Worm (Caenorhabditis elegans): Measurements from ENCODE around the gene scl-17.

ce11 chrII:1419994-1420393 is 25.0 kb upstream of the scl-17 start:
- TF ChIP-seq mab-5 (tag; optimal IDR thresholded peaks at IDR 0.05) (no peak), ama-1 (optimal IDR thresholded peaks at IDR 0.05) (no peak), sma-3 (GFP tag; optimal IDR thresholded peaks at IDR 0.05) (no peak), mdl-1 (tag; optimal IDR thresholded peaks at IDR 0.05) (no peak), elt-1 (tag; optimal IDR thresholded peaks at IDR 0.05) (no peak), nhr-237 (tag; optimal IDR thresholded peaks at IDR 0.05) (no peak), aly-2 (tag; optimal IDR thresholded peaks at IDR 0.05) (no peak), F13H6.1 (tag; optimal IDR thresholded peaks at IDR 0.05) (no peak), snpc-4 (tag; optimal IDR thresholded peaks at IDR 0.05) (no peak), lin-13 (GFP tag; optimal IDR thresholded peaks at IDR 0.05) (no peak), unc-55 (GFP tag; optimal IDR thresholded peaks at IDR 0.05) (no peak)

Data from whole organism, L2 larva.